Worm (Caenorhabditis elegans) whole organism, young adult: ENCODE results near the gene C36A4.11.

Experiments
- B0035.1 ChIP-seq: sonication (generic microtip); optimal IDR thresholded peaks from 2 replicates; lab custom pipeline; 2016; ENCODE audit warnings: missing genetic modification characterization, mild to moderate bottlenecking, missing compliant biosample characterization, missing genotype, missing genetic modification reagents
- B0261.1 ChIP-seq: sonication (generic microtip); optimal IDR thresholded peaks from 2 replicates; lab custom pipeline; 2016; ENCODE audit warnings: mild to moderate bottlenecking, missing genetic modification characterization, moderate library complexity, missing compliant biosample characterization
- B0336.3 ChIP-seq: fragments of 200-800 bp; sonication (Bioruptor generic); IDR thresholded peaks from 2 replicates; pipeline ENCODE4 v1.3.6; 2022; ENCODE audit warnings: missing genetic modification characterization, missing compliant biosample characterization
- F57C9.4 ChIP-seq: sonication (generic microtip); optimal IDR thresholded peaks from 2 replicates; lab custom pipeline; 2017; ENCODE audit warnings: mild to moderate bottlenecking, missing genetic modification characterization, missing compliant biosample characterization
- ama-1 ChIP-seq, 3 experiments: fragments of 150-350 bp in 1 of 3; sonication (generic microtip) in 2 of 3; optimal IDR thresholded peaks; 2 replicates each; lab custom pipeline; 2014 to 2018; ENCODE audit warnings: missing biosample characterization in 2 of 3, missing genetic modification characterization in 2 of 3, missing genetic modification reagents in 2 of 3
- aptf-2 ChIP-seq: fragments of 200-800 bp; sonication (Bioruptor generic); conservative IDR thresholded peaks from 2 replicates; pipeline ENCODE4 v1.3.6; 2022; ENCODE audit warnings: missing genetic modification reagents, missing genetic modification characterization, missing compliant biosample characterization
- atf-7 ChIP-seq: sonication (generic microtip); optimal IDR thresholded peaks from 2 replicates; lab custom pipeline; 2017; ENCODE audit warnings: mild to moderate bottlenecking, missing genetic modification characterization, missing compliant biosample characterization
- attf-5 ChIP-seq: fragments of 200-800 bp; sonication (Bioruptor generic); optimal IDR thresholded peaks from 2 replicates; lab custom pipeline; 2018; ENCODE audit warnings: mild to moderate bottlenecking, missing genetic modification characterization, missing compliant biosample characterization
- bed-1 ChIP-seq: fragments of 200-800 bp; sonication (Bioruptor generic); IDR thresholded peaks from 2 replicates; pipeline ENCODE4 v1.3.6; 2022; ENCODE audit warnings: missing genetic modification reagents, missing genetic modification characterization, missing compliant biosample characterization
- cebp-1 ChIP-seq, 2 experiments: fragments of 200-800 bp in 1 of 2; sonication (Bioruptor generic) in 1 of 2; sonication (generic microtip) in 1 of 2; IDR thresholded peaks in 1 of 2; optimal IDR thresholded peaks in 1 of 2; 2 replicates each; pipeline versions ENCODE4 v1.3.6 to Lab custom; 2017 to 2022; ENCODE audit warnings: missing compliant biosample characterization in 2 of 2, missing genetic modification characterization in 2 of 2, mild to moderate bottlenecking in 1 of 2, missing genetic modification reagents in 1 of 2, moderate library complexity in 1 of 2
- cebp-2 ChIP-seq: fragments of 200-800 bp; sonication (Bioruptor generic); IDR thresholded peaks from 2 replicates; pipeline ENCODE4 v1.3.6; 2022; ENCODE audit warnings: missing genetic modification characterization, missing compliant biosample characterization
- ceh-100 ChIP-seq: fragments of 200-800 bp; sonication (Bioruptor generic); IDR thresholded peaks from 2 replicates; pipeline ENCODE4 v1.3.6; 2022; ENCODE audit warnings: missing genetic modification reagents, missing genetic modification characterization, missing compliant biosample characterization
- ceh-27 ChIP-seq: fragments of 200-800 bp; sonication (Bioruptor generic); optimal IDR thresholded peaks from 2 replicates; lab custom pipeline; 2018; ENCODE audit warnings: mild to moderate bottlenecking, missing genetic modification characterization, moderate library complexity, missing compliant biosample characterization
- dox-1 ChIP-seq: fragments of 200-800 bp; sonication (Bioruptor generic); IDR thresholded peaks from 2 replicates; pipeline ENCODE4 v1.3.6; 2022; ENCODE audit warnings: missing genetic modification reagents, missing genetic modification characterization, missing compliant biosample characterization
- dpff-1 ChIP-seq: sonication (generic microtip); optimal IDR thresholded peaks from 2 replicates; lab custom pipeline; 2017; ENCODE audit warnings: mild to moderate bottlenecking, missing genetic modification characterization, missing compliant biosample characterization
- efl-1 ChIP-seq: fragments of 150-350 bp; optimal IDR thresholded peaks from 2 replicates; lab custom pipeline; 2014; ENCODE audit warnings: missing biosample characterization, missing genetic modification reagents, missing genetic modification characterization
- ets-4 ChIP-seq: fragments of 200-800 bp; sonication (Bioruptor generic); optimal IDR thresholded peaks from 2 replicates; lab custom pipeline; 2018; ENCODE audit warnings: mild to moderate bottlenecking, missing genetic modification characterization, missing compliant biosample characterization
- him-1 ChIP-seq: sonication (generic microtip); optimal IDR thresholded peaks from 2 replicates; lab custom pipeline; 2016; ENCODE audit warnings: missing genotype, missing genetic modification reagents, missing genetic modification characterization, missing compliant biosample characterization
- hmg-1.2 ChIP-seq: fragments of 200-800 bp; sonication (Bioruptor generic); IDR thresholded peaks from 2 replicates; pipeline ENCODE4 v1.3.6; 2022; ENCODE audit warnings: missing genetic modification reagents, missing genetic modification characterization, missing compliant biosample characterization
- hmg-20 ChIP-seq: fragments of 200-800 bp; sonication (Bioruptor generic); IDR thresholded peaks from 2 replicates; pipeline ENCODE4 v1.3.6; 2022; ENCODE audit warnings: missing genetic modification reagents, missing genetic modification characterization, missing compliant biosample characterization
- hsf-1 ChIP-seq: fragments of 200-800 bp; sonication (Bioruptor generic); IDR thresholded peaks from 2 replicates; pipeline ENCODE4 v1.3.6; 2022; ENCODE audit warnings: missing genetic modification reagents, missing genetic modification characterization, missing compliant biosample characterization
- let-607 ChIP-seq, 2 experiments: fragments of 200-800 bp in 1 of 2; sonication (Bioruptor generic) in 1 of 2; sonication (generic microtip) in 1 of 2; optimal IDR thresholded peaks; 2 replicates each; lab custom pipeline; 2016 to 2018; ENCODE audit warnings: mild to moderate bottlenecking in 2 of 2, missing compliant biosample characterization in 2 of 2, missing genetic modification characterization in 2 of 2, moderate library complexity in 2 of 2, missing genotype in 1 of 2
- lsl-1 ChIP-seq: fragments of 200-800 bp; sonication (Bioruptor generic); optimal IDR thresholded peaks from 2 replicates; lab custom pipeline; 2018; ENCODE audit warnings: mild to moderate bottlenecking, missing genetic modification characterization, moderate library complexity, missing compliant biosample characterization
- madf-3 ChIP-seq: fragments of 200-800 bp; sonication (Bioruptor generic); IDR thresholded peaks from 2 replicates; pipeline ENCODE4 v1.3.6; 2022; ENCODE audit warnings: missing genetic modification reagents, missing genetic modification characterization, missing compliant biosample characterization
- madf-6 ChIP-seq: fragments of 200-800 bp; sonication (Bioruptor generic); IDR thresholded peaks from 2 replicates; pipeline ENCODE4 v1.3.6; 2022; ENCODE audit warnings: missing genetic modification reagents, missing genetic modification characterization, missing compliant biosample characterization
- nfya-1 ChIP-seq: sonication (generic microtip); optimal IDR thresholded peaks from 2 replicates; lab custom pipeline; 2017; ENCODE audit warnings: antibody characterized with exemption, missing compliant biosample characterization, missing genetic modification characterization, borderline replicate concordance; ENCODE audit not compliant: insufficient read depth
- nfya-2 ChIP-seq: fragments of 200-800 bp; sonication (Bioruptor generic); IDR thresholded peaks from 2 replicates; pipeline ENCODE4 v1.3.6; 2022; ENCODE audit warnings: missing genetic modification reagents, missing genetic modification characterization, missing compliant biosample characterization
- nhr-80 ChIP-seq: sonication (generic microtip); optimal IDR thresholded peaks from 2 replicates; lab custom pipeline; 2016; ENCODE audit warnings: missing genetic modification characterization, missing compliant biosample characterization
- nhr-90 ChIP-seq: sonication (generic microtip); optimal IDR thresholded peaks from 2 replicates; lab custom pipeline; 2016; ENCODE audit warnings: missing genotype, mild to moderate bottlenecking, missing genetic modification characterization, missing compliant biosample characterization
- rcor-1 ChIP-seq: fragments of 200-800 bp; sonication (Bioruptor generic); IDR thresholded peaks from 2 replicates; pipeline ENCODE4 v1.3.6; 2022; ENCODE audit warnings: missing genetic modification reagents, missing genetic modification characterization, missing compliant biosample characterization
- rpc-1 ChIP-seq, 2 experiments: fragments of 150-350 bp in 1 of 2; sonication (generic microtip) in 1 of 2; optimal IDR thresholded peaks; 2 replicates each; lab custom pipeline; 2014 to 2018; ENCODE audit warnings: missing biosample characterization in 1 of 2, missing genetic modification characterization in 1 of 2, missing genetic modification reagents in 1 of 2, missing genotype in 1 of 2
- sdz-38 ChIP-seq: sonication (generic microtip); optimal IDR thresholded peaks from 2 replicates; lab custom pipeline; 2016; ENCODE audit warnings: missing genotype, missing genetic modification characterization, missing compliant biosample characterization
- snpc-4 ChIP-seq, 5 experiments: fragments of 150-350 bp in 1 of 5; sonication (generic microtip) in 4 of 5; optimal IDR thresholded peaks; 2 replicates each; lab custom pipeline; 2014 to 2018; ENCODE audit warnings: missing genetic modification characterization in 5 of 5, missing biosample characterization in 3 of 5, antibody characterized with exemption in 2 of 5, mild to moderate bottlenecking in 2 of 5, missing compliant biosample characterization in 2 of 5, missing genotype in 2 of 5, moderate library complexity in 2 of 5, missing genetic modification reagents in 1 of 5
- tlf-1 ChIP-seq: fragments of 200-800 bp; sonication (Bioruptor generic); optimal IDR thresholded peaks from 2 replicates; lab custom pipeline; 2018; ENCODE audit warnings: mild to moderate bottlenecking, missing genetic modification characterization, missing compliant biosample characterization
- zfh-2 ChIP-seq: fragments of 200-800 bp; sonication (Bioruptor generic); conservative IDR thresholded peaks from 2 replicates; pipeline ENCODE4 v1.3.6; 2022; ENCODE audit warnings: missing genetic modification reagents, missing genetic modification characterization, missing compliant biosample characterization
- ztf-18 ChIP-seq: sonication (generic microtip); optimal IDR thresholded peaks from 2 replicates; lab custom pipeline; 2016; ENCODE audit warnings: missing genotype, mild to moderate bottlenecking, missing genetic modification characterization, missing compliant biosample characterization

C36A4.11 gene

ce11 chrIII:3878986-3879756 is 38.8 kb downstream of the C36A4.11 start:
- TF ChIP-seq ets-4, result no peak
- no peak for TF ChIP-seq cebp-1 (GFP tag; IDR thresholded peaks at IDR 0.05; lab: Robert Waterston, UW)
- TF ChIP-seq cebp-1 (tag; optimal IDR thresholded peaks at IDR 0.05; lab: Kevin White, UChicago), result peak; percentile 75
- TF ChIP-seq snpc-4 (GFP tag; optimal IDR thresholded peaks at IDR 0.05; lab: Kevin White, UChicago), result no peak
- TF ChIP-seq snpc-4 (tag; optimal IDR thresholded peaks at IDR 0.05; lab: Kevin White, UChicago), result peak in 2 of 4 experiments; percentile 20 to 40

ce11 chrIII:3883146-3883545 is 42.8 kb downstream of the C36A4.11 start:
- TF ChIP-seq hmg-1.2 (GFP tag; lab: Robert Waterston, UW), result 0 out of 2 replicates have a peak, but pooled peaks have one; percentile 12
- TF ChIP-seq sdz-38 (tag; lab: Kevin White, UChicago), result no peak

ce11 chrIII:3887586-3887985 is 47.2 kb downstream of the C36A4.11 start:
- TF ChIP-seq rpc-1 (optimal IDR thresholded peaks at IDR 0.05; lab: Kevin White, UChicago), result no peak
- TF ChIP-seq rpc-1 (tag; optimal IDR thresholded peaks at IDR 0.05; lab: Kevin White, UChicago), result no peak
- TF ChIP-seq madf-6, result no peak
- TF ChIP-seq hmg-1.2 (GFP tag; lab: Robert Waterston, UW), result peak; percentile 24; the same call in 1 of the 2 replicates
- TF ChIP-seq cebp-1 (GFP tag; IDR thresholded peaks at IDR 0.05; lab: Robert Waterston, UW), result no peak
- TF ChIP-seq cebp-1 (tag; optimal IDR thresholded peaks at IDR 0.05; lab: Kevin White, UChicago), result peak; percentile 48
- TF ChIP-seq efl-1 (GFP tag; lab: Kevin White, UChicago), result no peak
- no peak for TF ChIP-seq let-607 (tag; optimal IDR thresholded peaks at IDR 0.05; lab: Kevin White, UChicago)
- TF ChIP-seq hmg-20 (GFP tag; lab: Robert Waterston, UW), result no peak
- TF ChIP-seq cebp-2 (GFP tag; lab: Robert Waterston, UW), result no peak
- TF ChIP-seq nhr-80 (tag; lab: Kevin White, UChicago), result peak; percentile 91
- no peak for TF ChIP-seq ceh-27 (GFP tag; lab: Kevin White, UChicago)
- TF ChIP-seq nfya-1, result no peak
- no peak for TF ChIP-seq tlf-1
- TF ChIP-seq ama-1 (optimal IDR thresholded peaks at IDR 0.05; lab: Kevin White, UChicago), result no peak
- TF ChIP-seq ama-1 (GFP tag; optimal IDR thresholded peaks at IDR 0.05; lab: Kevin White, UChicago), result no peak
- TF ChIP-seq nfya-2 (GFP tag; lab: Robert Waterston, UW), result no peak
- TF ChIP-seq dox-1 (GFP tag; lab: Robert Waterston, UW), result peak; percentile 74
- no peak for TF ChIP-seq him-1 (tag; lab: Kevin White, UChicago)
- peak; percentile 12 for TF ChIP-seq attf-5 (GFP tag; lab: Kevin White, UChicago)
- TF ChIP-seq madf-3 (GFP tag; lab: Robert Waterston, UW), result no peak
- TF ChIP-seq, all 124 proteins: peak for 5

ce11 chrIII:3889896-3890295 is 49.5 kb downstream of the C36A4.11 start:
- no peak for TF ChIP-seq ztf-18 (tag; lab: Kevin White, UChicago)
- TF ChIP-seq B0035.1 (tag; lab: Kevin White, UChicago), result no peak
- TF ChIP-seq nhr-90 (tag; lab: Kevin White, UChicago), result no peak
- TF ChIP-seq bed-1, result no peak
- TF ChIP-seq dpff-1, result no peak
- TF ChIP-seq nfya-1, result no peak
- TF ChIP-seq B0261.1 (tag; lab: Kevin White, UChicago), result no peak
- TF ChIP-seq B0336.3 (GFP tag; lab: Robert Waterston, UW), result no peak
- TF ChIP-seq him-1 (tag; lab: Kevin White, UChicago), result no peak
- no peak for TF ChIP-seq lsl-1 (GFP tag; lab: Kevin White, UChicago)
- no peak for TF ChIP-seq ceh-100 (GFP tag; lab: Robert Waterston, UW)
- TF ChIP-seq aptf-2 (GFP tag; lab: Robert Waterston, UW), result no peak
- TF ChIP-seq rcor-1 (GFP tag; lab: Robert Waterston, UW), result no peak
- TF ChIP-seq hsf-1 (GFP tag; lab: Robert Waterston, UW), result no peak
- TF ChIP-seq F57C9.4 (tag; lab: Kevin White, UChicago), result no peak
- TF ChIP-seq zfh-2 (GFP tag; lab: Robert Waterston, UW), result no peak
- no peak for TF ChIP-seq atf-7 (tag; lab: Kevin White, UChicago)
